Worm (Caenorhabditis elegans): ENCODE results near the gene srbc-38.

srbc-38 gene

ce11 chrV:723895-724352 is 16.9 kb downstream of the srbc-38 start, which contains the start of gene fbxb-72 (continued):
- no peak for TF ChIP-seq F10E7.11 (tag; optimal IDR thresholded peaks at IDR 0.05)
- no peak for TF ChIP-seq unc-62 (GFP tag; optimal IDR thresholded peaks at IDR 0.05)
- no peak for TF ChIP-seq F39B2.1 (GFP tag; IDR thresholded peaks at IDR 0.05)
- TF ChIP-seq ZK185.1 (tag; optimal IDR thresholded peaks at IDR 0.05; ENCODE audit: poor library complexity, severe bottlenecking), result peak; percentile 95
- TF ChIP-seq hsf-1 (GFP tag; IDR thresholded peaks at IDR 0.05), result peak; percentile 23; the same call in 1 of the 2 replicates
- no peak for TF ChIP-seq rpc-1 (optimal IDR thresholded peaks at IDR 0.05)
- no peak for TF ChIP-seq rpc-1 (tag; optimal IDR thresholded peaks at IDR 0.05)
- peak; percentile 94 for TF ChIP-seq pha-4 (tag; optimal IDR thresholded peaks at IDR 0.05)
- no peak for TF ChIP-seq lsl-1 (GFP tag; optimal IDR thresholded peaks at IDR 0.05)
- TF ChIP-seq F57A8.1 (GFP tag; optimal IDR thresholded peaks at IDR 0.05), result peak; percentile 41
- no peak for TF ChIP-seq hlh-26 (GFP tag; conservative IDR thresholded peaks at IDR 0.05)
- no peak for TF ChIP-seq ccch-3 (GFP tag; optimal IDR thresholded peaks at IDR 0.05)
- no peak for TF ChIP-seq aptf-2 (GFP tag; conservative IDR thresholded peaks at IDR 0.05)
- TF ChIP-seq die-1 (tag; optimal IDR thresholded peaks at IDR 0.05), result no peak
- peak; percentile 32; the same call in 1 of the 2 replicates for TF ChIP-seq lin-26 (GFP tag; IDR thresholded peaks at IDR 0.05)
- TF ChIP-seq F52B5.7 (tag; optimal IDR thresholded peaks at IDR 0.05), result peak; percentile 84
- peak; percentile 94 for TF ChIP-seq Y53G8AR.9 (GFP tag; conservative IDR thresholded peaks at IDR 0.05)
- TF ChIP-seq him-1 (tag; optimal IDR thresholded peaks at IDR 0.05), result no peak
- TF ChIP-seq Y56A3A.18 (GFP tag; IDR thresholded peaks at IDR 0.05), result peak; percentile 81; the same call in 1 of the 2 replicates
- TF ChIP-seq K12H6.12 (tag; optimal IDR thresholded peaks at IDR 0.05), result peak; percentile 53
- no peak for TF ChIP-seq madf-8 (GFP tag; conservative IDR thresholded peaks at IDR 0.05)
- TF ChIP-seq hlh-12 (tag; optimal IDR thresholded peaks at IDR 0.05), result no peak
- TF ChIP-seq madf-6 (GFP tag; IDR thresholded peaks at IDR 0.05), result no peak
- TF ChIP-seq snpc-3.4 (tag; optimal IDR thresholded peaks at IDR 0.05), result no peak
- no peak for TF ChIP-seq T07F8.4 (tag; optimal IDR thresholded peaks at IDR 0.05)
- TF ChIP-seq snpc-4 (GFP tag; optimal IDR thresholded peaks at IDR 0.05), result no peak
- TF ChIP-seq snpc-4 (tag; optimal IDR thresholded peaks at IDR 0.05), result peak in 3 of 4 experiments; percentile 1 to 41 (median 34)
- TF ChIP-seq lir-1 (GFP tag; conservative IDR thresholded peaks at IDR 0.05), result peak; percentile 58
- peak; percentile 74 for TF ChIP-seq athp-1 (tag; optimal IDR thresholded peaks at IDR 0.05)
- peak; percentile 5 for TF ChIP-seq nhr-27 (tag; optimal IDR thresholded peaks at IDR 0.05)
- TF ChIP-seq B0035.1 (tag; optimal IDR thresholded peaks at IDR 0.05), result peak; percentile 71
- TF ChIP-seq atf-7 (tag; optimal IDR thresholded peaks at IDR 0.05), result peak; percentile 66
- TF ChIP-seq sea-2 (GFP tag; IDR thresholded peaks at IDR 0.05), result 0 out of 2 replicates have a peak, but pooled peaks have one; percentile 9
- TF ChIP-seq ets-4 (GFP tag; optimal IDR thresholded peaks at IDR 0.05), result no peak
- TF ChIP-seq ceh-58 (GFP tag; IDR thresholded peaks at IDR 0.05), result no peak
- TF ChIP-seq cebp-2 (GFP tag; IDR thresholded peaks at IDR 0.05), result no peak
- peak; percentile 78 for TF ChIP-seq K11D2.4 (GFP tag; IDR thresholded peaks at IDR 0.05)
- peak; percentile 65 for TF ChIP-seq ztf-22 (GFP tag; optimal IDR thresholded peaks at IDR 0.05)
- TF ChIP-seq efl-1 (GFP tag; optimal IDR thresholded peaks at IDR 0.05), result no peak
- peak; percentile 88 for TF ChIP-seq F23B12.7 (tag; optimal IDR thresholded peaks at IDR 0.05; ENCODE audit: insufficient read depth)
- TF ChIP-seq Y95B8A.8 (GFP tag; IDR thresholded peaks at IDR 0.05), result peak; percentile 81; the same call in 1 of the 2 replicates
- TF ChIP-seq snpc-1.3 (tag; optimal IDR thresholded peaks at IDR 0.05; ENCODE audit: insufficient read depth), result peak; percentile 64
- peak; percentile 77 for TF ChIP-seq B0336.3 (GFP tag; IDR thresholded peaks at IDR 0.05)
- no peak for TF ChIP-seq mxl-1 (tag; optimal IDR thresholded peaks at IDR 0.05)
- TF ChIP-seq tlf-1 (GFP tag; optimal IDR thresholded peaks at IDR 0.05), result peak; percentile 89
- TF ChIP-seq C06A6.2 (GFP tag; conservative IDR thresholded peaks at IDR 0.05), result peak; percentile 71; the same call in 1 of the 2 replicates
- no peak for TF ChIP-seq B0261.1 (tag; optimal IDR thresholded peaks at IDR 0.05)
- no peak for TF ChIP-seq attf-6 (GFP tag; IDR thresholded peaks at IDR 0.05)
- no peak for TF ChIP-seq rcor-1 (GFP tag; IDR thresholded peaks at IDR 0.05)
